Comparison of ENCODE assay signal across 4 fruit fly cellular contexts in the genomic region with DNA sequence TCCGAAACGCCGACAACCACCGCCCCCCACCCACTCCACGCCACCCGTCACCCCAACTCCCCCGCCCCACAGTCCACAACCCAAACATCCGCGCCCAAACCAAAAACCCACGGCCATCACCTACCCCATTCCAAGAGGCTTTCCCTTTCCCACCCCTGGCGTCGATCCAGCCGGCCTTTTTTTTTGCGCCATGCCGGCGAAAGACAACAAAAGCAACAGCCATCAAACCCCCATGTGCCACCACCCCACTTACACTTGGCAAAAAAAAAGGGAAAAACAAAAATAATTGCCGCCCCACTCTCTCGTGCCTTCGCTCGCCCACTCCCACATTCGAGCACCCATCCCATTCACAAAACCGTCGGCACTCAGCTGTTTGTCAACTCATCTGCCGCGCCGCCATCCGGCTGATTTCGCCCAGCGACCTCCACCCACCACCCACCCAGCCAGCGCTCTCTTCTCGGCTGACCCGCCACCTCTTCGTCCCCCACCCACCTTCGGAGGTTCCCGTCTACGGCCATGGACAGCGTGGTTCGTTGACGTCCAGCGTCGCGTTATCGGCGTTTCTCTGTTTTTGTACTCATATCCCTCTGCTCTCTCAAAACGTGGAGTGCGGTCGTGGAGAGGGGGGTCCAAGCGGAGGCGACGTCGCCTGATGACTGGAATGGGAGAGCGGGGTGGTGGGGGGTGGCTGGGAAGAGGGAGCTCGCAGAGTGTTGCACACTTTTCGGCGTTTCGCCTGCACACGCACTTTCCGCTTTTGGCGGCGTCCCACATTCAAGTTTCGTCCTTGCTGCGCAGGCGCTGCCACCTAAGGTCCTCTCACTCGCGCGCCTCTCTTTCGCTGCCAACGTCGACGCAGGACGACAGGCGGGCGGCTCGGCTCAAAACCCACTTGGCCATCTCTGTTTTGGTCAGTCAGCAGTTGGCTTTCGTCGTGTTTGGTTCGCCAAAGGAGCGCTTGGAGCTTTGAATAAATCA.
TF ChIP-seq lines count a peak whose summit lies in the region.

No protein-coding gene starts in this region.

- no peak for TF ChIP-seq CTCF in whole organism, embryonic (GFP tag; optimal IDR thresholded peaks at IDR 0.05; lab: Kevin White, UChicago)

TF ChIP-seq in whole organism, embryonic, 481 proteins besides CTCF, POLR2A, EP300 and RAD21 (continues in another document):
- TF ChIP-seq CG10543 (GFP tag; optimal IDR thresholded peaks at IDR 0.05; lab: Kevin White, UChicago) (peak; percentile 39), CG18599 (GFP tag; optimal IDR thresholded peaks at IDR 0.05; lab: Kevin White, UChicago) (peak; percentile 61), crol (GFP tag; IDR thresholded peaks at IDR 0.05; lab: Robert Waterston, UW) (peak; percentile 94), gem (tag; optimal IDR thresholded peaks at IDR 0.05; lab: Kevin White, UChicago) (no peak), E2f2 (GFP tag; IDR thresholded peaks at IDR 0.05; lab: Robert Waterston, UW) (no peak), nom (GFP tag; optimal IDR thresholded peaks at IDR 0.05; lab: Kevin White, UChicago) (peak; percentile 11), CG10431 (GFP tag; optimal IDR thresholded peaks at IDR 0.05; lab: Kevin White, UChicago) (no peak), sqz (GFP tag; optimal IDR thresholded peaks at IDR 0.05; lab: Kevin White, UChicago) (peak; percentile 90), CG5245 (GFP tag; optimal IDR thresholded peaks at IDR 0.05; lab: Kevin White, UChicago) (no peak), Deaf1 (tag; optimal IDR thresholded peaks at IDR 0.05; lab: Kevin White, UChicago) (peak; percentile 67), CG3281 (GFP tag; optimal IDR thresholded peaks at IDR 0.05; lab: Kevin White, UChicago) (no peak), CG7928 (GFP tag; optimal IDR thresholded peaks at IDR 0.05; lab: Kevin White, UChicago) (no peak), fd3F (GFP tag; optimal IDR thresholded peaks at IDR 0.05; lab: Kevin White, UChicago) (no peak), crp (GFP tag; optimal IDR thresholded peaks at IDR 0.05; lab: Kevin White, UChicago) (peak in 1 of 2 experiments; percentile 27), chinmo (GFP tag; IDR thresholded peaks at IDR 0.05; lab: Robert Waterston, UW; ENCODE audit: partially characterized antibody) (0 out of 4 replicates have a peak, but pooled peaks have one; percentile 17), CG6813 (GFP tag; optimal IDR thresholded peaks at IDR 0.05; lab: Kevin White, UChicago) (no peak), toy (GFP tag; IDR thresholded peaks at IDR 0.05; lab: Robert Waterston, UW) (no peak), abd-A (tag; optimal IDR thresholded peaks at IDR 0.05; lab: Kevin White, UChicago) (peak; percentile 91), scrt (GFP tag; optimal IDR thresholded peaks at IDR 0.05; lab: Kevin White, UChicago) (peak; percentile 82)

TF ChIP-seq in whole organism, prepupa, 60 proteins besides CTCF, POLR2A, EP300 and RAD21 (continues in another document):
- TF ChIP-seq eg (GFP tag; IDR thresholded peaks at IDR 0.05; lab: Robert Waterston, UW) (peak; percentile 33; the same call in 1 of the 3 replicates), CG6854 (GFP tag; optimal IDR thresholded peaks at IDR 0.05; lab: Kevin White, UChicago) (no peak), Hr4 (GFP tag; optimal IDR thresholded peaks at IDR 0.05; lab: Kevin White, UChicago) (no peak), dac (GFP tag; optimal IDR thresholded peaks at IDR 0.05; lab: Kevin White, UChicago) (no peak), CG16779 (tag; optimal IDR thresholded peaks at IDR 0.05; lab: Kevin White, UChicago) (no peak), svp (GFP tag; lab: Kevin White, UChicago) (peak; percentile 96), CG6808 (GFP tag; optimal IDR thresholded peaks at IDR 0.05; lab: Kevin White, UChicago) (peak; percentile 25), Sox102F (GFP tag; optimal IDR thresholded peaks at IDR 0.05; lab: Kevin White, UChicago) (no peak), fd85E (GFP tag; optimal IDR thresholded peaks at IDR 0.05; lab: Kevin White, UChicago) (no peak), pdm3 (GFP tag; optimal IDR thresholded peaks at IDR 0.05; lab: Kevin White, UChicago) (no peak), Eip78C (GFP tag; lab: Kevin White, UChicago) (no peak), CG4318 (GFP tag; optimal IDR thresholded peaks at IDR 0.05; lab: Kevin White, UChicago) (no peak), Hr38 (GFP tag; optimal IDR thresholded peaks at IDR 0.05; lab: Kevin White, UChicago) (no peak), Lpt (GFP tag; optimal IDR thresholded peaks at IDR 0.05; lab: Kevin White, UChicago) (no peak), cyc (GFP tag; optimal IDR thresholded peaks at IDR 0.05; lab: Kevin White, UChicago) (no peak), CG15336 (GFP tag; IDR thresholded peaks at IDR 0.05; lab: Robert Waterston, UW) (peak; percentile 20; the same call in 1 of the 2 replicates), Sox14 (GFP tag; optimal IDR thresholded peaks at IDR 0.05; lab: Kevin White, UChicago) (no peak), CG11902 (GFP tag; optimal IDR thresholded peaks at IDR 0.05; lab: Kevin White, UChicago) (no peak), Met (GFP tag; optimal IDR thresholded peaks at IDR 0.05; lab: Kevin White, UChicago) (no peak), fd59A (GFP tag; optimal IDR thresholded peaks at IDR 0.05; lab: Kevin White, UChicago) (no peak), dsx (GFP tag; optimal IDR thresholded peaks at IDR 0.05; lab: Kevin White, UChicago; ENCODE audit: poor library complexity, severe bottlenecking) (no peak)

TF ChIP-seq in whole organism, pupa, 21 proteins besides CTCF, POLR2A, EP300 and RAD21:
- TF ChIP-seq gl (tag; optimal IDR thresholded peaks at IDR 0.05; lab: Kevin White, UChicago) (no peak), Snoo (tag; optimal IDR thresholded peaks at IDR 0.05; lab: Kevin White, UChicago) (no peak), CG34367 (tag; optimal IDR thresholded peaks at IDR 0.05; lab: Kevin White, UChicago) (no peak), CG14655 (GFP tag; optimal IDR thresholded peaks at IDR 0.05; lab: Kevin White, UChicago) (no peak), CG9948 (tag; optimal IDR thresholded peaks at IDR 0.05; lab: Kevin White, UChicago) (no peak), CG15710 (tag; optimal IDR thresholded peaks at IDR 0.05; lab: Kevin White, UChicago) (no peak), Ets98B (GFP tag; IDR thresholded peaks at IDR 0.05; lab: Robert Waterston, UW) (no peak), CG10348 (GFP tag; IDR thresholded peaks at IDR 0.05; lab: Robert Waterston, UW) (no peak), D1 (tag; optimal IDR thresholded peaks at IDR 0.05; lab: Kevin White, UChicago) (no peak), CG17806 (tag; optimal IDR thresholded peaks at IDR 0.05; lab: Kevin White, UChicago) (no peak), rn (GFP tag; IDR thresholded peaks at IDR 0.05; lab: Robert Waterston, UW) (no peak), CG13204 (GFP tag; optimal IDR thresholded peaks at IDR 0.05; lab: Kevin White, UChicago) (peak; percentile 54), CG32121 (GFP tag; IDR thresholded peaks at IDR 0.05; lab: Robert Waterston, UW) (no peak), fd96Ca (GFP tag; IDR thresholded peaks at IDR 0.05; lab: Robert Waterston, UW) (0 out of 3 replicates have a peak, but pooled peaks have one; percentile 21), CG8301 (tag; optimal IDR thresholded peaks at IDR 0.05; lab: Kevin White, UChicago) (no peak), Pif1A (GFP tag; optimal IDR thresholded peaks at IDR 0.05; lab: Kevin White, UChicago) (no peak), EcR (GFP tag; optimal IDR thresholded peaks at IDR 0.05; lab: Kevin White, UChicago) (peak; percentile 78), CG12605 (GFP tag; IDR thresholded peaks at IDR 0.05; lab: Robert Waterston, UW) (no peak), CG4496 (GFP tag; IDR thresholded peaks at IDR 0.05; lab: Robert Waterston, UW) (0 out of 3 replicates have a peak, but pooled peaks have one; percentile 16), Pif1B (GFP tag; optimal IDR thresholded peaks at IDR 0.05; lab: Kevin White, UChicago) (no peak), CG8159 (tag; optimal IDR thresholded peaks at IDR 0.05; lab: Kevin White, UChicago) (peak; percentile 6)

TF ChIP-seq in whole organism, wandering third instar larva, 38 proteins besides CTCF, POLR2A, EP300 and RAD21:
- TF ChIP-seq Dfd (GFP tag; optimal IDR thresholded peaks at IDR 0.05; lab: Kevin White, UChicago) (peak; percentile 31), dsf (GFP tag; optimal IDR thresholded peaks at IDR 0.05; lab: Kevin White, UChicago; ENCODE audit: borderline replicate concordance) (no peak), N (GFP tag; optimal IDR thresholded peaks at IDR 0.05; lab: Kevin White, UChicago) (no peak), Myc (optimal IDR thresholded peaks at IDR 0.05; lab: Kevin White, UChicago) (no peak), woc (GFP tag; optimal IDR thresholded peaks at IDR 0.05; lab: Kevin White, UChicago) (no peak), Mio (GFP tag; optimal IDR thresholded peaks at IDR 0.05; lab: Kevin White, UChicago) (no peak), Hnf4 (GFP tag; optimal IDR thresholded peaks at IDR 0.05; lab: Kevin White, UChicago) (no peak), psq (GFP tag; optimal IDR thresholded peaks at IDR 0.05; lab: Kevin White, UChicago) (peak; percentile 12), Vsx2 (GFP tag; optimal IDR thresholded peaks at IDR 0.05; lab: Kevin White, UChicago; ENCODE audit: partially characterized antibody) (peak; percentile 22), Jra (GFP tag; optimal IDR thresholded peaks at IDR 0.05; lab: Kevin White, UChicago) (no peak), ey (GFP tag; optimal IDR thresholded peaks at IDR 0.05; lab: Kevin White, UChicago) (no peak), Rel (GFP tag; optimal IDR thresholded peaks at IDR 0.05; lab: Kevin White, UChicago) (no peak), Rel (tag; optimal IDR thresholded peaks at IDR 0.05; lab: Kevin White, UChicago) (no peak), tai (GFP tag; optimal IDR thresholded peaks at IDR 0.05; lab: Kevin White, UChicago) (no peak), HLH106 (tag; optimal IDR thresholded peaks at IDR 0.05; lab: Kevin White, UChicago) (no peak), foxo (GFP tag; optimal IDR thresholded peaks at IDR 0.05; lab: Kevin White, UChicago) (no peak), Hr83 (GFP tag; optimal IDR thresholded peaks at IDR 0.05; lab: Kevin White, UChicago; ENCODE audit: poor library complexity, severe bottlenecking) (no peak), Dif (GFP tag; optimal IDR thresholded peaks at IDR 0.05; lab: Kevin White, UChicago; ENCODE audit: partially characterized antibody) (no peak), rgr (GFP tag; optimal IDR thresholded peaks at IDR 0.05; lab: Kevin White, UChicago) (no peak), Sp1 (GFP tag; optimal IDR thresholded peaks at IDR 0.05; lab: Kevin White, UChicago) (no peak), CrebA (GFP tag; optimal IDR thresholded peaks at IDR 0.05; lab: Kevin White, UChicago; ENCODE audit: borderline replicate concordance) (no peak), CG32264 (GFP tag; optimal IDR thresholded peaks at IDR 0.05; lab: Kevin White, UChicago) (no peak)
